Worm (Caenorhabditis elegans) whole organism, L2 larva: ENCODE results near the gene M60.7.

Source experiments
- C34F6.9 ChIP-seq: fragments of 150-350 bp; optimal IDR thresholded peaks from 2 replicates; lab custom pipeline; 2014; ENCODE audit warnings: missing biosample characterization, missing genetic modification characterization
- F13H6.1 ChIP-seq: sonication (generic microtip); optimal IDR thresholded peaks from 2 replicates; lab custom pipeline; 2016; ENCODE audit warnings: missing genetic modification characterization, missing compliant biosample characterization
- R02D3.7 ChIP-seq: fragments of 150-350 bp; optimal IDR thresholded peaks from 2 replicates; lab custom pipeline; 2014; ENCODE audit warnings: missing biosample characterization, missing genetic modification characterization
- Y55F3AM.14 ChIP-seq: fragments of 200-800 bp; sonication (Bioruptor generic); optimal IDR thresholded peaks from 2 replicates; lab custom pipeline; 2018; ENCODE audit warnings: mild to moderate bottlenecking, missing genetic modification characterization, missing compliant biosample characterization
- alr-1 ChIP-seq: fragments of 150-350 bp; optimal IDR thresholded peaks from 2 replicates; lab custom pipeline; 2014; ENCODE audit warnings: missing biosample characterization, missing genetic modification characterization
- aly-2 ChIP-seq: fragments of 150-350 bp; optimal IDR thresholded peaks from 2 replicates; lab custom pipeline; 2014; ENCODE audit warnings: missing biosample characterization, missing genetic modification characterization
- blmp-1 ChIP-seq: sonication (generic microtip); optimal IDR thresholded peaks from 2 replicates; lab custom pipeline; 2017; ENCODE audit warnings: missing genetic modification characterization, mild to moderate bottlenecking, missing compliant biosample characterization, antibody characterized with exemption, moderate library complexity; ENCODE audit not compliant: insufficient read depth
- ceh-16 ChIP-seq: fragments of 150-350 bp; optimal IDR thresholded peaks from 2 replicates; lab custom pipeline; 2014; ENCODE audit warnings: missing biosample characterization, missing genetic modification characterization
- crh-2 ChIP-seq: sonication (generic microtip); optimal IDR thresholded peaks from 2 replicates; lab custom pipeline; 2017; ENCODE audit warnings: missing biosample characterization, missing genetic modification characterization
- dmd-4 ChIP-seq: sonication (generic microtip); optimal IDR thresholded peaks from 2 replicates; lab custom pipeline; 2017; ENCODE audit warnings: missing biosample characterization, missing genetic modification characterization
- elt-1 ChIP-seq: fragments of 150-350 bp; optimal IDR thresholded peaks from 2 replicates; lab custom pipeline; 2014; ENCODE audit warnings: missing biosample characterization, missing genetic modification characterization
- elt-3 ChIP-seq: sonication (generic microtip); optimal IDR thresholded peaks from 2 replicates; lab custom pipeline; 2017; ENCODE audit warnings: missing biosample characterization, missing genetic modification characterization
- gmeb-1 ChIP-seq: fragments of 150-350 bp; optimal IDR thresholded peaks from 2 replicates; lab custom pipeline; 2014; ENCODE audit warnings: missing biosample characterization, missing genetic modification characterization
- lin-11 ChIP-seq: fragments of 150-350 bp; sonication (generic microtip); optimal IDR thresholded peaks from 2 replicates; lab custom pipeline; 2014; ENCODE audit warnings: missing biosample characterization, missing genetic modification characterization, inconsistent platforms, mixed read lengths
- lin-13 ChIP-seq: fragments of 150-350 bp; optimal IDR thresholded peaks from 2 replicates; lab custom pipeline; 2014; ENCODE audit warnings: missing biosample characterization, missing genetic modification reagents, missing genetic modification characterization
- lin-39 ChIP-seq: fragments of 150-350 bp; optimal IDR thresholded peaks from 2 replicates; lab custom pipeline; 2014; ENCODE audit warnings: missing biosample characterization, missing genetic modification reagents, missing genetic modification characterization
- lsy-2 ChIP-seq, 2 experiments: fragments of 150-350 bp in 1 of 2; sonication (generic microtip) in 1 of 2; optimal IDR thresholded peaks; 2 replicates each; lab custom pipeline; 2014 to 2017; ENCODE audit warnings: missing biosample characterization in 2 of 2, missing genetic modification characterization in 2 of 2
- mab-5 ChIP-seq: fragments of 150-350 bp; optimal IDR thresholded peaks from 2 replicates; lab custom pipeline; 2014; ENCODE audit warnings: missing biosample characterization, missing genetic modification characterization
- mbf-1 ChIP-seq: sonication (generic microtip); optimal IDR thresholded peaks from 2 replicates; lab custom pipeline; 2017; ENCODE audit warnings: missing biosample characterization, missing genetic modification characterization
- nhr-11 ChIP-seq: fragments of 150-350 bp; optimal IDR thresholded peaks from 2 replicates; lab custom pipeline; 2014; ENCODE audit warnings: missing biosample characterization, missing genetic modification characterization
- nhr-12 ChIP-seq: fragments of 150-350 bp; optimal IDR thresholded peaks from 2 replicates; lab custom pipeline; 2014; ENCODE audit warnings: missing biosample characterization, missing genetic modification characterization
- nhr-129 ChIP-seq: fragments of 150-350 bp; optimal IDR thresholded peaks from 2 replicates; lab custom pipeline; 2014; ENCODE audit warnings: missing biosample characterization, missing genetic modification characterization
- nhr-21 ChIP-seq: fragments of 150-350 bp; optimal IDR thresholded peaks from 2 replicates; lab custom pipeline; 2014; ENCODE audit warnings: missing biosample characterization, missing genetic modification characterization
- nhr-237 ChIP-seq: fragments of 150-350 bp; optimal IDR thresholded peaks from 2 replicates; lab custom pipeline; 2014; ENCODE audit warnings: missing biosample characterization, missing genetic modification characterization
- nhr-6 ChIP-seq: fragments of 150-350 bp; optimal IDR thresholded peaks from 2 replicates; lab custom pipeline; 2014; ENCODE audit warnings: missing biosample characterization, missing genetic modification characterization
- nhr-77 ChIP-seq: fragments of 150-350 bp; optimal IDR thresholded peaks from 2 replicates; lab custom pipeline; 2014; ENCODE audit warnings: missing biosample characterization, missing genetic modification characterization
- peb-1 ChIP-seq: fragments of 150-350 bp; optimal IDR thresholded peaks from 2 replicates; lab custom pipeline; 2014; ENCODE audit warnings: missing biosample characterization, missing genetic modification characterization
- skn-1 ChIP-seq: sonication (generic microtip); optimal IDR thresholded peaks from 2 replicates; lab custom pipeline; 2017; ENCODE audit warnings: missing biosample characterization, missing genetic modification characterization
- sma-3 ChIP-seq: sonication (generic microtip); optimal IDR thresholded peaks from 2 replicates; lab custom pipeline; 2016; ENCODE audit warnings: missing genetic modification reagents, missing genetic modification characterization, missing compliant biosample characterization
- sma-9 ChIP-seq, 2 experiments: fragments of 150-350 bp in 1 of 2; sonication (generic microtip) in 1 of 2; optimal IDR thresholded peaks; 2 replicates each; lab custom pipeline; 2014 to 2016; ENCODE audit warnings: missing genetic modification characterization in 2 of 2, mild to moderate bottlenecking in 1 of 2, missing biosample characterization in 1 of 2, missing compliant biosample characterization in 1 of 2, missing genetic modification reagents in 1 of 2, moderate library complexity in 1 of 2
- snpc-4 ChIP-seq: fragments of 150-350 bp; optimal IDR thresholded peaks from 2 replicates; lab custom pipeline; 2014; ENCODE audit warnings: missing biosample characterization, missing genetic modification characterization
- unc-39 ChIP-seq: fragments of 150-350 bp; optimal IDR thresholded peaks from 2 replicates; lab custom pipeline; 2014; ENCODE audit warnings: missing biosample characterization, missing genetic modification characterization
- unc-55 ChIP-seq: fragments of 150-350 bp; sonication (generic microtip); optimal IDR thresholded peaks from 3 replicates; lab custom pipeline; 2014; ENCODE audit warnings: missing biosample characterization, missing genetic modification reagents, missing genetic modification characterization
- zag-1 ChIP-seq: fragments of 150-350 bp; optimal IDR thresholded peaks from 2 replicates; lab custom pipeline; 2014; ENCODE audit warnings: missing biosample characterization, missing genetic modification characterization
- ztf-1 ChIP-seq: fragments of 200-800 bp; sonication (Bioruptor generic); conservative IDR thresholded peaks from 2 replicates; pipeline ENCODE4 v1.3.6; 2022; ENCODE audit warnings: missing genetic modification characterization, missing compliant biosample characterization
- ztf-4 ChIP-seq: fragments of 150-350 bp; optimal IDR thresholded peaks from 2 replicates; lab custom pipeline; 2014; ENCODE audit warnings: missing biosample characterization, missing genetic modification characterization

Gene M60.7

DNA sequence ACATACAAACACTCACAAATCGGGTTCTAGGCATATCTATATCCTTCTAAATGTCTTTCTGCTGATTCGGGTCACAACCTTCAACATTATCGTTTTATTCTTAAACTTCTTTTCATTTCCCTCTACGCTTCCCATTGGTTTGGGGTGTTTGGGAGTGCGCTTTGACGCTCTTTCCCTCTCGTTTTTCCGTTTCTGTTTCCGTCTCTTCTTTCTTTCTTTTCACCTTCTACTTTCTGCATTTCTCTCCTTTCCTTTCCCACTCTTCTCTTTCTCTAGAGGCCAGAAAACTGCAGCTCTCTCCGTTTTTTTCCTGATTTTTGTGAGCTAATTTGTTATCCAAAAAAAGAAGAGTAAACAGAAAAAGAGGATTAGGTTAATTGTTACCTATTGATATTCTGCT is 15.4 kb upstream of the M60.7 start:
- TF ChIP-seq nhr-21 (no peak), nhr-11 (no peak), elt-1 (no peak), F13H6.1 (tag; lab: Kevin White, UChicago) (peak; percentile 6), aly-2 (tag; lab: Kevin White, UChicago) (no peak), C34F6.9 (tag; lab: Kevin White, UChicago) (peak; percentile 34), nhr-129 (tag; lab: Kevin White, UChicago) (peak; percentile 2), zag-1 (tag; lab: Kevin White, UChicago) (no peak), unc-55 (peak; percentile 18), ztf-1 (GFP tag; lab: Robert Waterston, UW) (no peak), nhr-6 (tag; lab: Kevin White, UChicago) (no peak), sma-9 (GFP tag; optimal IDR thresholded peaks at IDR 0.05; lab: Kevin White, UChicago) (no peak), sma-9 (tag; optimal IDR thresholded peaks at IDR 0.05; lab: Kevin White, UChicago) (no peak), nhr-12 (no peak), alr-1 (no peak), mbf-1 (tag; lab: Kevin White, UChicago) (no peak), blmp-1 (tag; lab: Kevin White, UChicago) (peak; percentile 28), lsy-2 (tag; optimal IDR thresholded peaks at IDR 0.05; lab: Kevin White, UChicago) (no peak), R02D3.7 (tag; lab: Kevin White, UChicago) (no peak), Y55F3AM.14 (no peak), unc-39 (tag; lab: Kevin White, UChicago) (no peak), mab-5 (tag; lab: Kevin White, UChicago) (no peak), crh-2 (tag; lab: Kevin White, UChicago) (no peak), snpc-4 (tag; lab: Kevin White, UChicago) (no peak), nhr-237 (tag; lab: Kevin White, UChicago) (no peak), ceh-16 (no peak), skn-1 (no peak), nhr-77 (no peak)

DNA sequence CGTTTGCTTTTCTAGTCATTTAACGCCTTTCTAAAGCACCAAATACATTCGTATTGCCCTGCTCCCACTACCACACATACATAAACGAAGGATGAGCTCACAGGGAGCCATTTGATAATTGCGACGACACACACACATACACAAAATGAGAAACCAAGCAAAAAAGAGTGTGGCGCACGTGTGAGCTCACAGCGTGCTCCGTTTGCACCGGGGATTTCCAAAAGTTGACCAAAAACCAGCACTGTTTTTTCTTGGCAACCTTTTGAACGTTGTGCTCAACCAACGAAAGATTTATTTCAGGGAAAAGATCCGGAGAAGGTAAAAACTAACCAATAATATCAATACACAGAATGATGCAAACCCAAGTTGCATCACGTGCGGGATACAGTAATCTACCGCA is 13.9 kb upstream of the M60.7 start, which contains the start of gene ksr-1:
TSS of gene ksr-1 (plus strand) at position 301 of the 400 bp plus-strand sequence.
- TF ChIP-seq dmd-4 (tag; lab: Kevin White, UChicago): no peak
- no peak for TF ChIP-seq zag-1 (tag; lab: Kevin White, UChicago)
- TF ChIP-seq gmeb-1 (tag; lab: Kevin White, UChicago): no peak
- no peak for TF ChIP-seq lin-13 (GFP tag; lab: Kevin White, UChicago)
- no peak for TF ChIP-seq C34F6.9 (tag; lab: Kevin White, UChicago)
- no peak for TF ChIP-seq ztf-4 (tag; lab: Kevin White, UChicago)
- no peak for TF ChIP-seq lin-39 (tag; lab: Kevin White, UChicago)
- TF ChIP-seq, all 48 proteins: peak for 0

DNA sequence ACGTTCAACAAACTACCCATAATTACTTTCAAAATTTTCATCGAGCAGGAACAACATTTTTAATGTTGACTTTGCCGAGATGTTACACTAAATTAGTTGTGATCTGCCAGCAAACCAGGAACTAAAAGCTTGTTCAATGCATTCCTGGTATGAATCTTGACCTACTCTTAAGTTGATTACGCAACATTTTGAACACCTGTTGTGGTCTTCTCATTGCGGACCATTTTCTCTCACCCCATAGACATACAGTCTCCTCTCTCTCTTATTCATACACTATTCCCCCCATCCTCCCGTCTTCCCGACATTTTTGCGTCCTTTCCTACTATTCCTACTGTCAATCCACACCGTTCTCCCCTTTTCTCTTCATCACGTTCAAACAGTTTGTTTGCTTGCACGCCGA is 12.5 kb upstream of the M60.7 start:
- TF ChIP-seq unc-39 (tag; lab: Kevin White, UChicago): no peak
- no peak for TF ChIP-seq nhr-11
- TF ChIP-seq snpc-4 (tag; lab: Kevin White, UChicago): no peak
- no peak for TF ChIP-seq nhr-77
- no peak for TF ChIP-seq sma-9 (GFP tag; optimal IDR thresholded peaks at IDR 0.05; lab: Kevin White, UChicago)
- TF ChIP-seq sma-9 (tag; optimal IDR thresholded peaks at IDR 0.05; lab: Kevin White, UChicago): no peak
- TF ChIP-seq peb-1 (tag; lab: Kevin White, UChicago): no peak
- no peak for TF ChIP-seq sma-3 (GFP tag; lab: Kevin White, UChicago)
- TF ChIP-seq skn-1: no peak
- TF ChIP-seq lin-11 (tag; lab: Kevin White, UChicago): no peak
- no peak for TF ChIP-seq lin-39 (tag; lab: Kevin White, UChicago)
- no peak for TF ChIP-seq unc-55

DNA sequence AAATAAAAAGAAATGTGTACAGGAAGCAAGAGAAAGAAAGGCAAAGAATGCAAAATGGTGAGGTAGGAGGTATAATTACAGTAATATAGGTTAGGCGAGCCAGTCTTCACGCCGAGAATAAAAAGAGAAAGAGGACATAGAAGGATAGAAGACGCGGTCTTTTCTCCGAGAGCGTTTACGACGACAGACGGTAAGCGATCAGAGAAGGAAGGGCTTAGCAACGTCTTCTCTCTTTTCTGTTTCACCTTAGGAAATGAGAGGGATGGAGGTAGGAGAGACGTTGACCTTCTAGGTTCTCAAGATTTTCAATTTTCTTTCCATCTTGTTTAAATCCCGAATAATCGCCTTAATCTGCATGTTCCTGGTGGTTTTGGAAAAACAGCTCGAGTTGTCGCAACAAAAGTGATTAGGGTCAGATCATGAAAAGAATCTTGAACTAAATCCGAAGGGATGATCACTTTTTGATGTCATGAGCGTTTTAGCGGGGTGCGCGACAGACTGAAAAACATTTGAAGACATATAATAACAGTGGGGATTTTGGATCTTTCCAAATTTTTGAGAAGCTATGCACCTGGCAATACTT is 10.1 kb upstream of the M60.7 start, which contains the start of gene cutl-29:
TSS of gene cutl-29 (minus strand) at position 51 of the 583 bp plus-strand sequence.
- no peak for TF ChIP-seq elt-1

DNA sequence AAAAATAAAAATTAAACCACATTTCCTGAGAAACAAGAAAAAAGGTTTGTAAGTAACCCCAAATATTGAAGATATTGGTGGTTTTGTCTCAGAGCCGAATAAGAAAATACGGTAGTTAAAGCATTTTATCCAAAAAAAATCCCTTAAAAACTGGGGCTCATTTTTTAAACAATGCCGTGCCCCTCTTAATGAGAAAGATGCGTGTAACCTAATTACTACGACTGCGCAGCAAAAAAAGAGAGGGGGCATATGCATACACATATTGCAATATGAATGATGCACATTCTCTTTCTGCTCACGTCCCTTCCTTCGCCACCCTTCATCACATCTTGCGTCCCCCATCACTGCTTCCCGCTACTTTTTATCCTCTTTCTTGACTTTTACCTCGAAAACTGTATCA is 7.1 kb upstream of the M60.7 start:
- TF ChIP-seq nhr-77 (no peak), elt-3 (tag; lab: Kevin White, UChicago) (no peak), R02D3.7 (tag; lab: Kevin White, UChicago) (no peak)
